Worm (Caenorhabditis elegans) whole organism, late embryonic: Measurements from ENCODE around the gene tmem-258.

ENCODE experiments used
- C08G9.2 ChIP-seq: sonication (generic microtip); optimal IDR thresholded peaks from 2 replicates; lab custom pipeline; 2016; ENCODE audit warnings: mild to moderate bottlenecking, missing genetic modification characterization, moderate library complexity, missing compliant biosample characterization
- F13H6.1 ChIP-seq: sonication (generic microtip); optimal IDR thresholded peaks from 2 replicates; lab custom pipeline; 2016; ENCODE audit warnings: missing genetic modification characterization, missing compliant biosample characterization
- K09A11.1 ChIP-seq: sonication (generic microtip); optimal IDR thresholded peaks from 2 replicates; lab custom pipeline; 2017; ENCODE audit warnings: antibody characterized with exemption, mild to moderate bottlenecking, missing genetic modification characterization, missing compliant biosample characterization; ENCODE audit not compliant: insufficient read depth
- ama-1 ChIP-seq: fragments of 150-350 bp; optimal IDR thresholded peaks from 2 replicates; lab custom pipeline; 2014
- fkh-10 ChIP-seq: fragments of 150-350 bp; optimal IDR thresholded peaks from 2 replicates; lab custom pipeline; 2014; ENCODE audit warnings: missing biosample characterization, missing genetic modification reagents, missing genetic modification characterization
- hlh-30 ChIP-seq: sonication (generic microtip); optimal IDR thresholded peaks from 2 replicates; lab custom pipeline; 2017; ENCODE audit warnings: antibody characterized with exemption, missing genetic modification characterization, missing compliant biosample characterization; ENCODE audit not compliant: insufficient read depth
- nhr-11 ChIP-seq: fragments of 150-350 bp; optimal IDR thresholded peaks from 2 replicates; lab custom pipeline; 2014; ENCODE audit warnings: missing biosample characterization, missing genetic modification characterization
- pha-4 ChIP-seq: fragments of 150-350 bp; optimal IDR thresholded peaks from 2 replicates; lab custom pipeline; 2018; ENCODE audit warnings: missing biosample characterization, missing genetic modification reagents, missing genetic modification characterization
- rnt-1 ChIP-seq: sonication (generic microtip); optimal IDR thresholded peaks from 2 replicates; lab custom pipeline; 2016; ENCODE audit warnings: missing genetic modification characterization, missing compliant biosample characterization
- sdc-2 ChIP-seq: sonication (generic microtip); optimal IDR thresholded peaks from 2 replicates; lab custom pipeline; 2016; ENCODE audit warnings: missing genotype, missing genetic modification characterization, missing compliant biosample characterization
- sox-4 ChIP-seq: sonication (generic microtip); optimal IDR thresholded peaks from 2 replicates; lab custom pipeline; 2017; ENCODE audit warnings: mild to moderate bottlenecking, missing genetic modification characterization, inconsistent platforms, missing compliant biosample characterization
- unc-55 ChIP-seq: sonication (generic microtip); optimal IDR thresholded peaks from 2 replicates; lab custom pipeline; 2017; ENCODE audit warnings: missing biosample characterization, missing genetic modification reagents, missing genetic modification characterization

DNA sequence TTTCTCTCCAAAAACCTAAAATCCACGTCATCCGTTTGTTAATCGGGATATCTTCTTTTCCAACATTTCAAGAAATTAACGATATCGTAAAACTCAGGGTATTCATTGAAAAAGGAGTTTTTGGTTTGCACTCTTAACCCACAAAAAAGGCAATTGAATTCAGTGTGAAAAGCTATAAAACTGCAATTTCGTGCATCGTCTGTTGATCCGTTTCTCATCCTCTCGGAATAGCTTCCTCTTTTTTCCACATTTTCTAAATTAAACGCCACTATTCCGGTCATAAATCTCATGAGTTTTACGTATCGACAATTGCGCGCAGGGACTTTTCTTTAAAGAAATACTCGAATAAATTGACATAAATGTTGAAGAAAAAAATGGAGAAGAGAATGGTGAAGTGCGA, 49.2 kb downstream of the tmem-258 start:
- TF ChIP-seq nhr-11 (tag; lab: Kevin White, UChicago), result no peak
- no peak for TF ChIP-seq K09A11.1 (tag; lab: Kevin White, UChicago)
- no peak for TF ChIP-seq rnt-1 (tag; lab: Kevin White, UChicago)
- no peak for TF ChIP-seq F13H6.1 (tag; lab: Kevin White, UChicago)
- no peak for TF ChIP-seq sdc-2 (tag; lab: Kevin White, UChicago)
- no peak for TF ChIP-seq sox-4 (tag; lab: Kevin White, UChicago)
- no peak for TF ChIP-seq pha-4 (tag; lab: Kevin White, UChicago)
- TF ChIP-seq ama-1 (lab: Kevin White, UChicago), result no peak
- TF ChIP-seq C08G9.2 (tag; lab: Kevin White, UChicago), result no peak
- no peak for TF ChIP-seq fkh-10 (GFP tag; lab: Kevin White, UChicago)
- TF ChIP-seq unc-55 (GFP tag; lab: Kevin White, UChicago), result no peak
- TF ChIP-seq hlh-30 (tag; lab: Kevin White, UChicago), result no peak
